Worm (Caenorhabditis elegans) whole organism, L4 larva: ENCODE data around the gene gst-28.
"Not testable (repeated sequence)": the region's sequence is repeated elsewhere in the genome, so short reads cannot be mapped to it uniquely, and the experiment has no call there.

Experiments
- D1046.2 ChIP-seq: fragments of 200-800 bp; sonication (Bioruptor generic); IDR thresholded peaks from 2 replicates; pipeline ENCODE4 v1.3.6; 2022; ENCODE audit warnings: missing genetic modification characterization, missing compliant biosample characterization
- F26F4.8 ChIP-seq: fragments of 200-800 bp; sonication (Bioruptor generic); conservative IDR thresholded peaks from 2 replicates; pipeline ENCODE4 v1.3.6; 2022; ENCODE audit warnings: missing genetic modification characterization, missing compliant biosample characterization
- F49E8.2 ChIP-seq: sonication (generic microtip); optimal IDR thresholded peaks from 2 replicates; lab custom pipeline; 2016; ENCODE audit warnings: missing compliant biosample characterization, mild to moderate bottlenecking, missing genetic modification characterization, borderline replicate concordance
- T26A8.4 ChIP-seq: fragments of 200-800 bp; sonication (Bioruptor generic); IDR thresholded peaks from 2 replicates; pipeline ENCODE4 v1.3.6; 2022; ENCODE audit warnings: missing genetic modification characterization, missing compliant biosample characterization
- Y48G9A.11 ChIP-seq: fragments of 200-800 bp; sonication (Bioruptor generic); IDR thresholded peaks from 2 replicates; pipeline ENCODE4 v1.3.6; 2022; ENCODE audit warnings: missing genetic modification reagents, missing genetic modification characterization, missing compliant biosample characterization
- Y5F2A.4 ChIP-seq: fragments of 200-800 bp; sonication (Bioruptor generic); optimal IDR thresholded peaks from 2 replicates; lab custom pipeline; 2018; ENCODE audit warnings: mild to moderate bottlenecking, missing genetic modification characterization, missing compliant biosample characterization
- aha-1 ChIP-seq: fragments of 150-350 bp; peaks from one replicate; lab custom pipeline; 2014; ENCODE audit warnings: missing biosample characterization, missing genetic modification characterization
- ceh-20 ChIP-seq: fragments of 200-800 bp; sonication (Bioruptor generic); IDR thresholded peaks from 2 replicates; pipeline ENCODE4 v1.3.6; 2022; ENCODE audit warnings: missing genetic modification reagents, missing genetic modification characterization, missing compliant biosample characterization
- ceh-32 ChIP-seq: sonication (generic microtip); optimal IDR thresholded peaks from 2 replicates; lab custom pipeline; 2016; ENCODE audit warnings: mild to moderate bottlenecking, missing genetic modification characterization, missing compliant biosample characterization; ENCODE audit not compliant: poor library complexity
- ceh-44 ChIP-seq: fragments of 200-800 bp; sonication (Bioruptor generic); IDR thresholded peaks from 2 replicates; pipeline ENCODE4 v1.3.6; 2022; ENCODE audit warnings: missing genetic modification reagents, missing genetic modification characterization, missing compliant biosample characterization
- ceh-82 ChIP-seq: sonication (generic microtip); optimal IDR thresholded peaks from 2 replicates; lab custom pipeline; 2017; ENCODE audit warnings: missing biosample characterization, missing genetic modification characterization
- ces-1 ChIP-seq: fragments of 150-350 bp; sonication (generic microtip); optimal IDR thresholded peaks from 4 replicates; lab custom pipeline; 2014; ENCODE audit warnings: missing biosample characterization, missing genetic modification reagents, missing genetic modification characterization
- daf-19 ChIP-seq: fragments of 200-800 bp; sonication (Bioruptor generic); conservative IDR thresholded peaks from 2 replicates; pipeline ENCODE4 v1.3.6; 2022; ENCODE audit warnings: missing genetic modification characterization, missing compliant biosample characterization
- dmd-9 ChIP-seq: fragments of 200-800 bp; sonication (Bioruptor generic); IDR thresholded peaks from 2 replicates; pipeline ENCODE4 v1.3.6; 2022; ENCODE audit warnings: missing genetic modification reagents, missing genetic modification characterization, missing compliant biosample characterization
- egl-43 ChIP-seq: fragments of 200-800 bp; sonication (Bioruptor generic); IDR thresholded peaks from 2 replicates; pipeline ENCODE4 v1.3.6; 2022; ENCODE audit warnings: missing genetic modification reagents, missing genetic modification characterization, missing compliant biosample characterization
- fkh-10 ChIP-seq: fragments of 150-350 bp; optimal IDR thresholded peaks from 2 replicates; lab custom pipeline; 2014; ENCODE audit warnings: missing biosample characterization, missing genetic modification reagents, missing genetic modification characterization
- hlh-11 ChIP-seq: fragments of 200-800 bp; sonication (Bioruptor generic); optimal IDR thresholded peaks from 2 replicates; lab custom pipeline; 2018; ENCODE audit warnings: mild to moderate bottlenecking, missing genetic modification characterization, missing compliant biosample characterization
- lin-38 ChIP-seq: fragments of 200-800 bp; sonication (Bioruptor generic); IDR thresholded peaks from 2 replicates; pipeline ENCODE4 v1.3.6; 2022; ENCODE audit warnings: missing genetic modification reagents, missing genetic modification characterization, missing compliant biosample characterization
- lir-3 ChIP-seq: sonication (generic microtip); optimal IDR thresholded peaks from 2 replicates; lab custom pipeline; 2016; ENCODE audit warnings: mild to moderate bottlenecking, missing genetic modification characterization, missing compliant biosample characterization
- mxl-2 ChIP-seq: fragments of 200-800 bp; sonication (Bioruptor generic); conservative IDR thresholded peaks from 2 replicates; pipeline ENCODE4 v1.3.6; 2022; ENCODE audit warnings: missing genetic modification reagents, missing genetic modification characterization, missing compliant biosample characterization
- nhr-11 ChIP-seq: fragments of 150-350 bp; optimal IDR thresholded peaks from 2 replicates; lab custom pipeline; 2014; ENCODE audit warnings: missing biosample characterization, missing genetic modification characterization
- nhr-237 ChIP-seq: sonication (generic microtip); optimal IDR thresholded peaks from 2 replicates; lab custom pipeline; 2017; ENCODE audit warnings: missing biosample characterization, missing genetic modification characterization
- nhr-42 ChIP-seq: fragments of 200-800 bp; sonication (Bioruptor generic); IDR thresholded peaks from 2 replicates; pipeline ENCODE4 v1.3.6; 2022; ENCODE audit warnings: missing genetic modification characterization, missing compliant biosample characterization
- nhr-48 ChIP-seq: sonication (generic microtip); optimal IDR thresholded peaks from 2 replicates; lab custom pipeline; 2016; ENCODE audit warnings: mild to moderate bottlenecking, missing genetic modification characterization, missing compliant biosample characterization
- nhr-6 ChIP-seq: fragments of 150-350 bp; optimal IDR thresholded peaks from 2 replicates; lab custom pipeline; 2014; ENCODE audit warnings: missing biosample characterization, missing genetic modification characterization
- sdz-12 ChIP-seq: fragments of 200-800 bp; sonication (Bioruptor generic); optimal IDR thresholded peaks from 2 replicates; lab custom pipeline; 2018; ENCODE audit warnings: mild to moderate bottlenecking, missing genetic modification characterization, missing compliant biosample characterization
- set-16 ChIP-seq: fragments of 200-800 bp; sonication (Bioruptor generic); IDR thresholded peaks from 2 replicates; pipeline ENCODE4 v1.3.6; 2022; ENCODE audit warnings: missing genetic modification reagents, missing genetic modification characterization, missing compliant biosample characterization
- skn-1 ChIP-seq: fragments of 150-350 bp; optimal IDR thresholded peaks from 2 replicates; lab custom pipeline; 2014; ENCODE audit warnings: missing biosample characterization, missing genetic modification characterization
- spr-3 ChIP-seq: fragments of 200-800 bp; sonication (Bioruptor generic); optimal IDR thresholded peaks from 2 replicates; lab custom pipeline; 2018; ENCODE audit warnings: mild to moderate bottlenecking, missing genetic modification characterization, missing compliant biosample characterization
- unc-62 ChIP-seq, 3 experiments: fragments of 150-350 bp in 1 of 3; sonication (generic microtip); optimal IDR thresholded peaks in 2 of 3; peaks in 1 of 3; 1 replicate in 1 of 3; 2 replicates in 2 of 3; lab custom pipeline; 2014 to 2017; ENCODE audit warnings: missing biosample characterization in 3 of 3, missing genetic modification characterization in 3 of 3, missing genetic modification reagents in 3 of 3, missing genotype in 1 of 3
- zip-11 ChIP-seq: fragments of 200-800 bp; sonication (Bioruptor generic); IDR thresholded peaks from 2 replicates; pipeline ENCODE4 v1.3.6; 2022; ENCODE audit warnings: missing genetic modification characterization, missing compliant biosample characterization

gst-28 gene

ce11 chrII:15157880-15158279 lies 9.5 kb downstream of the gst-28 start, which contains the start of gene ptr-20:
TSS of gene ptr-20 (plus strand) at chrII:15158180.
- TF ChIP-seq aha-1 (no peak), dmd-9 (GFP tag; lab: Robert Waterston, UW) (no peak), nhr-237 (tag; lab: Kevin White, UChicago) (no peak), lir-3 (no peak), nhr-42 (no peak), T26A8.4 (GFP tag; lab: Robert Waterston, UW) (no peak), skn-1 (no peak), F49E8.2 (tag; lab: Kevin White, UChicago) (no peak), D1046.2 (GFP tag; lab: Robert Waterston, UW) (no peak), nhr-6 (tag; lab: Kevin White, UChicago) (no peak), nhr-48 (tag; lab: Kevin White, UChicago) (no peak), sdz-12 (GFP tag; lab: Kevin White, UChicago) (no peak), ces-1 (GFP tag; lab: Kevin White, UChicago) (no peak), Y48G9A.11 (GFP tag; lab: Robert Waterston, UW) (no peak)
- TF ChIP-seq, all 104 proteins: peak for 0

DNA sequence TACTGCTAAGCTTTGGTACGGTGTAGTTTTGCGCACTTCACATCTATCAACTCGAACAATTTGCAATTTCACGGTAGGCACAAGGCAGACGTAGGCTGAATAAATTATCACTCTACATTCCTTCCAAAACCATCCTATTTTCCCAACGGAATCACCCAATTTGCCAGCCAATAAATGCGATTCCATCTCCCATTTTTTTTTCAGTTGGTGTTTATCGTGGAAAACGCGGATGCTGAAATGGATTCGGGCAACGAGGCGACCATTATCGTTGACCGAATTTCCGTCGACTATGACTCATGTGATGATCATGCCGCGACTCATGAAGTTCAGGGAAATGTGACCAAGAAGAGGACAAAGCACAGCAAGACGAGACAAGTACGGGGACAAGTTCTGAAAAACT lies 18.9 kb downstream of the gst-28 start:
- peak; percentile 46 for TF ChIP-seq aha-1
- TF ChIP-seq F26F4.8: no peak
- TF ChIP-seq unc-62 (GFP tag; optimal IDR thresholded peaks at IDR 0.05 in 1 of 2; lab: Kevin White, UChicago): peak in 1 of 2 experiments; percentile 52
- no peak for TF ChIP-seq unc-62 (tag; optimal IDR thresholded peaks at IDR 0.05; lab: Kevin White, UChicago)

DNA sequence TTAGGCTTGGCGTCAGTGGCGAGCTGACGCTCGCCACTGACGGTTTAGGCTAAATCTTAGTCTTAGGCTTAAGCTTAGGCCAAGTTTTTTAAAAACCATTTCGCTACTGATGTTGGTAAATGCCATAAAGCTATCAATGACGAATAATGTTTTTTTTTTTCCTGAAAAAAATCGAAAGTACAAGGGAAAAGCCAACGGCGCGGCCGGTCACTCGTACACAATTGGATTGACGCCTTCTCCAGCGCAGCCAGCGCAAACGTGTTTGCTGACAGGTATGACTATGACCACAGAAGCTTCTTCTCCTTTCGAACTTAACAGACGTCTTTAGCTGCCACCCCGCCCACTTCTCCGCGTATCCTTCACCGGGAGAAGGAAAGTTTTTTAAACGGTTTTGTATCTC lies 21.8 kb downstream of the gst-28 start, which contains the start of gene Y53F4B.27:
Gene Y53F4B.27, plus strand, starts transcription at position 301 of the 400 bp plus-strand sequence.
- TF ChIP-seq mxl-2 (no peak), hlh-11 (tag; lab: Kevin White, UChicago) (peak; percentile 24), egl-43 (GFP tag; lab: Robert Waterston, UW) (no peak), ceh-32 (no peak), zip-11 (GFP tag; lab: Robert Waterston, UW) (no peak), aha-1 (peak; percentile 96), fkh-10 (GFP tag; lab: Kevin White, UChicago) (no peak), Y48G9A.11 (GFP tag; lab: Robert Waterston, UW) (no peak), nhr-11 (no peak), unc-62 (GFP tag; optimal IDR thresholded peaks at IDR 0.05 in 1 of 2; lab: Kevin White, UChicago) (peak in 1 of 2 experiments; percentile 36), unc-62 (tag; optimal IDR thresholded peaks at IDR 0.05; lab: Kevin White, UChicago) (no peak), daf-19 (GFP tag; lab: Robert Waterston, UW) (no peak)

ce11 chrII:15143729-15144128 lies 23.6 kb downstream of the gst-28 start:
- TF ChIP-seq ceh-44: no peak
- no peak for TF ChIP-seq lin-38 (GFP tag; lab: Robert Waterston, UW)
- TF ChIP-seq ceh-82 (tag; lab: Kevin White, UChicago): no peak
- no peak for TF ChIP-seq set-16 (GFP tag; lab: Robert Waterston, UW)

DNA sequence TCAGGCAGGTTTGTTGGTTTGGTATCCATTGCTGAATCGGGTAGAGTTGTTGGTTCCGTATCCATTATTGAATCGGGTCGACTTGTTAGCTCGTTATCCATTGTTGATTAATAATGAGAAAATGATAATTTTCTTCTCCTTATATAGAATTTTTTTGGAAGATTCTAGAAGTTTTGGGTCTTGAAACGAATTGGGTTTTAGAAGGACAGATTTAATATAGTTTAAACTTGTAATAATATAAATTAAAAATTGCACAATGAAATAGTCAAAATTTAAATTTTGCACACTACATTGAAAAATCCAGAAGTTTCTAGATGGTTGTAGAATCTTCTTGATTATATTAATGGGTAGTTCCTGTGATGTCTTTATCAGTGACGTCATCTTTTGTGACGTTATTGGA lies 26.5 kb downstream of the gst-28 start, which contains the start of gene Y53F4B.26:
Gene Y53F4B.26, minus strand, starts transcription at position 101 of the 400 bp plus-strand sequence.
- TF ChIP-seq Y5F2A.4 (GFP tag; lab: Kevin White, UChicago); spr-3 (GFP tag; lab: Kevin White, UChicago); ceh-20 (GFP tag; lab: Robert Waterston, UW): not testable (repeated sequence)

- no peak for TF ChIP-seq dmd-9 (GFP tag; lab: Robert Waterston, UW)
Observed at ce11 chrII:15135886-15136285, 31.5 kb downstream of the gst-28 start, which contains the start of gene Y53F4B.25. TSS of gene Y53F4B.25 (plus strand) at chrII:15136186.
